Fruit fly (Drosophila melanogaster) whole organism, embryonic: ENCODE data around the gene CG15221.
A peak's percentile ranks its signal among the peaks of the same experiment; 100 is the strongest.

Experiments used
- ATbp ChIP-seq: fragments of 200-800 bp; sonication (Bioruptor generic); optimal IDR thresholded peaks from 2 replicates; lab custom pipeline; 2017; ENCODE audit warnings: missing biosample characterization, mild to moderate bottlenecking, missing genetic modification characterization, missing genetic modification reagents
- Ada2b ChIP-seq: fragments of 200-800 bp; sonication (Bioruptor generic); IDR thresholded peaks from 2 replicates; pipeline ENCODE4 v1.3.6; 2022; ENCODE audit warnings: missing biosample characterization, missing genetic modification characterization
- Atf-2 ChIP-seq: fragments of 200-800 bp; sonication (Bioruptor generic); optimal IDR thresholded peaks from 2 replicates; lab custom pipeline; 2016; ENCODE audit warnings: missing biosample characterization, missing genetic modification characterization
- Bteb2 ChIP-seq: fragments of 200-800 bp; sonication (Bioruptor generic); optimal IDR thresholded peaks from 2 replicates; lab custom pipeline; 2016; ENCODE audit warnings: missing biosample characterization, missing genetic modification characterization
- CG1024 ChIP-seq: fragments of 200-800 bp; sonication (Bioruptor generic); IDR thresholded peaks from 2 replicates; pipeline ENCODE4 v1.3.6; 2022; ENCODE audit warnings: missing biosample characterization, missing genetic modification characterization
- CG14667 ChIP-seq: fragments of 200-800 bp; sonication (Bioruptor generic); IDR thresholded peaks from 2 replicates; pipeline ENCODE4 v1.3.6; 2022; ENCODE audit warnings: missing biosample characterization, missing genetic modification characterization
- CG15514 ChIP-seq: fragments of 200-800 bp; sonication (Bioruptor generic); optimal IDR thresholded peaks from 3 replicates; lab custom pipeline; 2017; ENCODE audit warnings: missing biosample characterization, missing genetic modification characterization, mild to moderate bottlenecking, moderate library complexity, missing genetic modification reagents
- CG3065 ChIP-seq: fragments of 200-800 bp; sonication (Bioruptor generic); optimal IDR thresholded peaks from 2 replicates; lab custom pipeline; 2016; ENCODE audit warnings: missing biosample characterization, missing genetic modification characterization
- CG31224 ChIP-seq: fragments of 200-800 bp; sonication (Bioruptor generic); IDR thresholded peaks from 2 replicates; pipeline ENCODE4 v1.3.6; 2022; ENCODE audit warnings: missing biosample characterization, missing genetic modification characterization
- CG33557 ChIP-seq: fragments of 200-800 bp; sonication (Bioruptor generic); optimal IDR thresholded peaks from 2 replicates; lab custom pipeline; 2019; ENCODE audit warnings: missing biosample characterization, mild to moderate bottlenecking, missing genetic modification characterization, moderate library complexity
- CG3726 ChIP-seq: fragments of 200-800 bp; sonication (Bioruptor generic); IDR thresholded peaks from 3 replicates; pipeline ENCODE4, ENCODE4 v1.3.6; 2022; ENCODE audit warnings: missing biosample characterization, missing genetic modification characterization
- CG3995 ChIP-seq: fragments of 200-800 bp; sonication (Bioruptor generic); optimal IDR thresholded peaks from 3 replicates; lab custom pipeline; 2016; ENCODE audit warnings: missing biosample characterization, missing genetic modification characterization
- CG4404 ChIP-seq: fragments of 200-800 bp; sonication (Bioruptor generic); IDR thresholded peaks from 2 replicates; pipeline ENCODE4 v1.3.6; 2022; ENCODE audit warnings: missing biosample characterization, missing genetic modification characterization
- CG4820 ChIP-seq: fragments of 200-800 bp; sonication (Bioruptor generic); optimal IDR thresholded peaks from 3 replicates; lab custom pipeline; 2016; ENCODE audit warnings: missing biosample characterization, missing genetic modification characterization
- CG7357 ChIP-seq: fragments of 200-800 bp; sonication (Bioruptor generic); IDR thresholded peaks from 3 replicates; pipeline ENCODE4 v1.3.6; 2022; ENCODE audit warnings: missing biosample characterization, missing genetic modification characterization
- CG9817 ChIP-seq: fragments of 200-800 bp; sonication (Bioruptor generic); optimal IDR thresholded peaks from 2 replicates; lab custom pipeline; 2018; ENCODE audit warnings: missing biosample characterization, mild to moderate bottlenecking, missing genetic modification characterization, moderate library complexity
- CG9876 ChIP-seq: fragments of 200-800 bp; sonication (Bioruptor generic); optimal IDR thresholded peaks from 2 replicates; lab custom pipeline; 2016; ENCODE audit warnings: missing biosample characterization, missing genetic modification characterization
- CkIIα-i1 ChIP-seq: fragments of 200-800 bp; sonication (Bioruptor generic); IDR thresholded peaks from 2 replicates; pipeline ENCODE4 v1.3.6; 2022; ENCODE audit warnings: missing biosample characterization, missing genetic modification characterization
- CoRest ChIP-seq: fragments of 200-800 bp; sonication (Bioruptor generic); optimal IDR thresholded peaks from 3 replicates; lab custom pipeline; 2018; ENCODE audit warnings: missing biosample characterization, mild to moderate bottlenecking, missing genetic modification characterization, moderate library complexity
- D19A ChIP-seq: fragments of 200-800 bp; optimal IDR thresholded peaks from 3 replicates; lab custom pipeline; 2019; ENCODE audit warnings: missing biosample characterization, mild to moderate bottlenecking, missing genetic modification characterization, moderate library complexity
- Ets65A ChIP-seq: fragments of 200-800 bp; sonication (Bioruptor generic); peaks from one replicate; lab custom pipeline; 2016; ENCODE audit warnings: missing biosample characterization, missing genetic modification characterization
- GATAe ChIP-seq: fragments of 200-800 bp; sonication (Bioruptor generic); conservative IDR thresholded peaks from 2 replicates; pipeline ENCODE4 v1.3.6; 2022; ENCODE audit warnings: missing biosample characterization, missing genetic modification characterization
- Hsf ChIP-seq: fragments of 200-800 bp; sonication (Bioruptor generic); optimal IDR thresholded peaks from 3 replicates; lab custom pipeline; 2016; ENCODE audit warnings: missing biosample characterization, missing genetic modification characterization
- Lim3 ChIP-seq: fragments of 200-800 bp; sonication (Bioruptor generic); IDR thresholded peaks from 2 replicates; pipeline ENCODE4 v1.3.6; 2022; ENCODE audit warnings: missing biosample characterization, missing genetic modification characterization
- NfI ChIP-seq: fragments of 200-800 bp; sonication (Bioruptor generic); optimal IDR thresholded peaks from 3 replicates; lab custom pipeline; 2018; ENCODE audit warnings: missing biosample characterization, mild to moderate bottlenecking, missing genetic modification characterization, moderate library complexity
- Ravus ChIP-seq: fragments of 200-800 bp; sonication (Bioruptor generic); IDR thresholded peaks from 2 replicates; pipeline ENCODE4 v1.3.6; 2022; ENCODE audit warnings: missing biosample characterization, missing genetic modification characterization
- Rx ChIP-seq: fragments of 200-800 bp; sonication (Bioruptor generic); IDR thresholded peaks from 2 replicates; pipeline ENCODE4 v1.3.6; 2022; ENCODE audit warnings: missing biosample characterization, missing genetic modification characterization
- Sin3A ChIP-seq: fragments of >200 bp; optimal IDR thresholded peaks from 2 replicates; lab custom pipeline; 2018
- Sox100B ChIP-seq: fragments of 200-800 bp; sonication (Bioruptor generic); optimal IDR thresholded peaks from 3 replicates; lab custom pipeline; 2018; ENCODE audit warnings: missing biosample characterization, mild to moderate bottlenecking, missing genetic modification characterization
- Sox102F ChIP-seq: fragments of 200-800 bp; sonication (Bioruptor generic); optimal IDR thresholded peaks from 2 replicates; lab custom pipeline; 2018; ENCODE audit warnings: missing biosample characterization, mild to moderate bottlenecking, missing genetic modification characterization, moderate library complexity
- ara ChIP-seq: fragments of 200-800 bp; sonication (Bioruptor generic); IDR thresholded peaks from 2 replicates; pipeline ENCODE4 v1.3.6; 2022; ENCODE audit warnings: missing biosample characterization, missing genetic modification characterization
- bab2 ChIP-seq: fragments of 200-800 bp; sonication (Bioruptor generic); optimal IDR thresholded peaks from 2 replicates; lab custom pipeline; 2016; ENCODE audit warnings: missing biosample characterization, missing genetic modification characterization
- btn ChIP-seq: fragments of 200-800 bp; sonication (Bioruptor generic); optimal IDR thresholded peaks from 2 replicates; lab custom pipeline; 2016; ENCODE audit warnings: missing biosample characterization, missing genetic modification characterization
- crol ChIP-seq: fragments of 200-800 bp; sonication (Bioruptor generic); IDR thresholded peaks from 2 replicates; pipeline ENCODE4 v1.3.6; 2022; ENCODE audit warnings: missing biosample characterization, missing genetic modification characterization
- da ChIP-seq: fragments of 200-800 bp; sonication (Bioruptor generic); optimal IDR thresholded peaks from 2 replicates; lab custom pipeline; 2016; ENCODE audit warnings: missing biosample characterization, missing genetic modification characterization
- emc ChIP-seq: fragments of 200-800 bp; sonication (Bioruptor generic); optimal IDR thresholded peaks from 2 replicates; lab custom pipeline; 2016; ENCODE audit warnings: missing biosample characterization, missing genetic modification characterization
- fd3F ChIP-seq: fragments of 200-800 bp; sonication (Bioruptor generic); optimal IDR thresholded peaks from 2 replicates; lab custom pipeline; 2018; ENCODE audit warnings: missing biosample characterization, mild to moderate bottlenecking, missing genetic modification characterization, moderate library complexity
- grau ChIP-seq: fragments of 200-800 bp; optimal IDR thresholded peaks from 3 replicates; lab custom pipeline; 2019; ENCODE audit warnings: missing biosample characterization, mild to moderate bottlenecking, missing genetic modification characterization, moderate library complexity
- ind ChIP-seq: fragments of 200-800 bp; sonication (Bioruptor generic); optimal IDR thresholded peaks from 3 replicates; lab custom pipeline; 2016; ENCODE audit warnings: missing biosample characterization, missing genetic modification characterization
- insv ChIP-seq, 2 experiments: fragments of 200-800 bp; sonication (Bioruptor generic); optimal IDR thresholded peaks; 3 replicates each; lab custom pipeline; 2016 to 2018; ENCODE audit warnings: missing biosample characterization in 2 of 2, missing genetic modification characterization in 2 of 2
- lilli ChIP-seq: fragments of 200-800 bp; sonication (Bioruptor generic); optimal IDR thresholded peaks from 3 replicates; lab custom pipeline; 2016; ENCODE audit warnings: missing biosample characterization, missing genetic modification characterization
- nom ChIP-seq: fragments of 200-800 bp; sonication (Bioruptor generic); optimal IDR thresholded peaks from 2 replicates; lab custom pipeline; 2017; ENCODE audit warnings: missing biosample characterization, missing genetic modification characterization, mild to moderate bottlenecking, moderate library complexity, missing genetic modification reagents
- onecut ChIP-seq: fragments of 200-800 bp; sonication (Bioruptor generic); IDR thresholded peaks from 2 replicates; pipeline ENCODE4 v1.3.6; 2022; ENCODE audit warnings: missing biosample characterization, missing genetic modification characterization
- pros ChIP-seq: fragments of 200-800 bp; sonication (Bioruptor generic); optimal IDR thresholded peaks from 3 replicates; lab custom pipeline; 2019; ENCODE audit warnings: missing biosample characterization, mild to moderate bottlenecking, missing genetic modification characterization, moderate library complexity
- repo ChIP-seq: fragments of 200-800 bp; sonication (Bioruptor generic); optimal IDR thresholded peaks from 2 replicates; lab custom pipeline; 2016; ENCODE audit warnings: missing biosample characterization, missing genetic modification characterization
- ro ChIP-seq: fragments of 200-800 bp; sonication (Bioruptor generic); IDR thresholded peaks from 2 replicates; pipeline ENCODE4 v1.3.6; 2022; ENCODE audit warnings: missing biosample characterization, missing genetic modification characterization
- sens-2 ChIP-seq: fragments of 200-800 bp; sonication (Bioruptor generic); IDR thresholded peaks from 2 replicates; pipeline ENCODE4 v1.3.6; 2022; ENCODE audit warnings: missing biosample characterization, missing genetic modification characterization
- tio ChIP-seq: fragments of 200-800 bp; sonication (Bioruptor generic); optimal IDR thresholded peaks from 2 replicates; lab custom pipeline; 2017; ENCODE audit warnings: missing biosample characterization, missing genetic modification characterization, inconsistent platforms
- tna ChIP-seq: fragments of 200-800 bp; sonication (Bioruptor generic); IDR thresholded peaks from 2 replicates; pipeline ENCODE4 v1.3.6; 2022; ENCODE audit warnings: missing biosample characterization, missing genetic modification characterization; ENCODE audit not compliant: partially characterized antibody
- wor ChIP-seq: fragments of 200-800 bp; sonication (Bioruptor generic); IDR thresholded peaks from 2 replicates; pipeline ENCODE4 v1.3.6; 2022; ENCODE audit warnings: missing biosample characterization, missing genetic modification characterization

CG15221 gene

DNA sequence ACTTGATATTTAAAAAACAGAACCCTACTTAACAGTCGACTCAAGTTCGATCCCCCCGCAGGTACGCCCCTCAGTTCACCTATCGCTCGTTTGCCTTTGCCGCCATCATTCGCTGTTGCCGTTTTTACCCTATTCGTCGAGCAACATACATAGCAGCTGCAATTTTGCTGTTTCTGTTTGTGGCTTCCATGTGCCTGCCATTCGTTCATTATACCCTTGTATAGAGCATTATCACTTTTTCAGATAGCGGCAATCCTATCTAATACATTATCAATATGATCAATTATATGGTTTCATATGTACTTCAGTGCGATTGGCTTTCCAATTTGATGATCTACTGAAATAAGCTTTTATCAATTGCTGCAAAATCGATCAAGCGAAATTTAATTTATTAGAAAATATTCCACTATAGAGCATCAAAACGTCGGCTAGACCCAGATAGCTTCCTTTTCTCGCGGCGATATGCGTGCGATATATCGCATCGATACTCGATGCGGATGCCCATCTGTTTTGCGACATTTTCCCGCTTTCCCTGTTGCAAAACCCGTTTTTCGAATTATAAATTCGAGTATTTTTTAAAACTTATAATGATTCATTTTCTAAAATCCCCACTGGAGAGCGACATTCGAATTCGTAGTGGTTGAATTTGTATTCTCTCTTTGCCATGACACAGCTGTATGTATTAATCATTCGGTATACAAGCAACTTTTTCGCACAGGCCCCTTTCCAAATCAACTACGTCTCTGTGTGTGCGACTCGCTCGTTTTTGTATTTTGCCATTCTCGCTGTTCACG lies 7.9 kb upstream of the CG15221 start (continued):
- TF ChIP-seq nom (GFP tag; lab: Kevin White, UChicago) (peak; percentile 85), Sox102F (GFP tag; lab: Kevin White, UChicago) (peak; percentile 87), GATAe (peak; percentile 60), pros (GFP tag; lab: Kevin White, UChicago) (peak; percentile 73), onecut (GFP tag; lab: Robert Waterston, UW) (0 out of 2 replicates have a peak, but pooled peaks have one; percentile 3), da (GFP tag; lab: Kevin White, UChicago) (peak; percentile 63), Hsf (GFP tag; lab: Kevin White, UChicago) (peak; percentile 90), Rx (peak; percentile 64), CG33557 (GFP tag; lab: Kevin White, UChicago) (peak; percentile 87), CoRest (tag; lab: Kevin White, UChicago) (peak; percentile 94), NfI (peak; percentile 80), CG7357 (GFP tag; lab: Robert Waterston, UW) (peak; percentile 80), Sox100B (peak; percentile 89), CG3726 (GFP tag; lab: Robert Waterston, UW) (peak; percentile 45; the same call in 1 of the 3 replicates), Atf-2 (GFP tag; lab: Kevin White, UChicago) (peak; percentile 84), D19A (tag; lab: Kevin White, UChicago) (peak; percentile 100), tna (GFP tag; lab: Robert Waterston, UW) (peak; percentile 29; the same call in 1 of the 2 replicates), wor (peak; percentile 70), grau (tag; lab: Kevin White, UChicago) (peak; percentile 92), fd3F (GFP tag; lab: Kevin White, UChicago) (peak; percentile 75), CG4820 (GFP tag; lab: Kevin White, UChicago) (peak; percentile 84), CkIIα-i1 (GFP tag; lab: Robert Waterston, UW) (no peak), CG9817 (tag; lab: Kevin White, UChicago) (peak; percentile 83), CG15514 (GFP tag; lab: Kevin White, UChicago) (peak; percentile 51), CG1024 (no peak), crol (GFP tag; lab: Robert Waterston, UW) (peak; percentile 77), CG4404 (GFP tag; lab: Robert Waterston, UW) (peak; percentile 82), CG3065 (GFP tag; lab: Kevin White, UChicago) (peak; percentile 40), Sin3A (lab: Kevin White, UChicago) (no peak), Bteb2 (GFP tag; lab: Kevin White, UChicago) (peak; percentile 87), lilli (GFP tag; lab: Kevin White, UChicago) (peak; percentile 83), Ravus (GFP tag; lab: Robert Waterston, UW) (peak; percentile 67), bab2 (GFP tag; lab: Kevin White, UChicago) (peak; percentile 81), Ada2b (peak; percentile 61), repo (GFP tag; lab: Kevin White, UChicago) (peak; percentile 64), Ets65A (GFP tag; lab: Kevin White, UChicago) (peak; percentile 99), ind (GFP tag; lab: Kevin White, UChicago) (peak; percentile 87), insv (GFP tag; optimal IDR thresholded peaks at IDR 0.05; lab: Kevin White, UChicago) (peak; percentile 24 to 45), tio (peak; percentile 89), CG14667 (GFP tag; lab: Robert Waterston, UW) (peak; percentile 58), sens-2 (GFP tag; lab: Robert Waterston, UW) (peak; percentile 34; the same call in 1 of the 2 replicates), CG3995 (peak; percentile 56), CG31224 (GFP tag; lab: Robert Waterston, UW) (peak; percentile 60), btn (GFP tag; lab: Kevin White, UChicago) (peak; percentile 78), ro (GFP tag; lab: Robert Waterston, UW) (peak; percentile 78), CG9876 (GFP tag; lab: Kevin White, UChicago) (peak; percentile 71), Lim3 (GFP tag; lab: Robert Waterston, UW) (no peak; the same call in 1 of the 2 replicates), emc (GFP tag; lab: Kevin White, UChicago) (peak; percentile 78), ara (peak; percentile 74; the same call in 1 of the 2 replicates), ATbp (GFP tag; lab: Kevin White, UChicago) (peak; percentile 75)
